Fruit fly (Drosophila melanogaster) whole organism, embryonic: ENCODE measurements around the gene Mtp.
A peak's percentile ranks its signal among the peaks of the same experiment; 100 is the strongest.

Source experiments
- Aef1 ChIP-seq: fragments of 200-800 bp; sonication (Bioruptor generic); IDR thresholded peaks from 3 replicates; pipeline ENCODE4 v1.3.6; 2022; ENCODE audit warnings: missing biosample characterization, missing genetic modification characterization
- Atf3 ChIP-seq: fragments of 200-800 bp; sonication (Bioruptor generic); optimal IDR thresholded peaks from 3 replicates; lab custom pipeline; 2016; ENCODE audit warnings: missing biosample characterization, missing genetic modification characterization
- B-H2 ChIP-seq: fragments of 200-800 bp; sonication (Bioruptor generic); optimal IDR thresholded peaks from 2 replicates; lab custom pipeline; 2018; ENCODE audit warnings: missing biosample characterization, mild to moderate bottlenecking, missing genetic modification characterization
- BEAF-32 ChIP-seq: fragments of 200-800 bp; sonication (Bioruptor generic); optimal IDR thresholded peaks from 3 replicates; lab custom pipeline; 2017; ENCODE audit warnings: missing biosample characterization, missing genetic modification characterization, mild to moderate bottlenecking, moderate library complexity, missing genetic modification reagents
- CG10543 ChIP-seq: fragments of 200-800 bp; sonication (Bioruptor generic); optimal IDR thresholded peaks from 3 replicates; lab custom pipeline; 2017; ENCODE audit warnings: missing biosample characterization, mild to moderate bottlenecking, missing genetic modification characterization, moderate library complexity
- CG11247 ChIP-seq: fragments of 200-800 bp; sonication (Bioruptor generic); IDR thresholded peaks from 2 replicates; pipeline ENCODE4 v1.3.6; 2022; ENCODE audit warnings: missing biosample characterization, missing genetic modification characterization
- CG11560 ChIP-seq: fragments of 200-800 bp; sonication (Bioruptor generic); IDR thresholded peaks from 3 replicates; pipeline ENCODE4 v1.3.6; 2022; ENCODE audit warnings: missing biosample characterization, missing genetic modification characterization
- CG12219 ChIP-seq: fragments of 200-800 bp; sonication (Bioruptor generic); optimal IDR thresholded peaks from 3 replicates; lab custom pipeline; 2018; ENCODE audit warnings: missing biosample characterization, mild to moderate bottlenecking, missing genetic modification characterization
- CG13424 ChIP-seq: fragments of 200-800 bp; sonication (Bioruptor generic); optimal IDR thresholded peaks from 2 replicates; lab custom pipeline; 2019; ENCODE audit warnings: missing biosample characterization, mild to moderate bottlenecking, missing genetic modification characterization, moderate library complexity
- CG14050 ChIP-seq: fragments of 200-800 bp; sonication (Bioruptor generic); IDR thresholded peaks from 3 replicates; pipeline ENCODE4 v1.3.6; 2022; ENCODE audit warnings: missing biosample characterization, missing genetic modification characterization
- CG15073 ChIP-seq: fragments of 200-800 bp; sonication (Bioruptor generic); optimal IDR thresholded peaks from 2 replicates; lab custom pipeline; 2016; ENCODE audit warnings: missing biosample characterization, missing genetic modification characterization
- CG17359 ChIP-seq: fragments of 200-800 bp; sonication (Bioruptor generic); optimal IDR thresholded peaks from 3 replicates; lab custom pipeline; 2018; ENCODE audit warnings: missing biosample characterization, mild to moderate bottlenecking, missing genetic modification characterization, moderate library complexity
- CG18619 ChIP-seq: fragments of 200-800 bp; sonication (Bioruptor generic); optimal IDR thresholded peaks from 3 replicates; lab custom pipeline; 2017; ENCODE audit warnings: missing biosample characterization, mild to moderate bottlenecking, missing genetic modification characterization
- CG2116 ChIP-seq: fragments of 200-800 bp; sonication (Bioruptor generic); optimal IDR thresholded peaks from 3 replicates; lab custom pipeline; 2018; ENCODE audit warnings: missing biosample characterization, mild to moderate bottlenecking, missing genetic modification characterization
- CG2202 ChIP-seq: fragments of 200-800 bp; sonication (Bioruptor generic); optimal IDR thresholded peaks from 2 replicates; lab custom pipeline; 2018; ENCODE audit warnings: missing biosample characterization, mild to moderate bottlenecking, missing genetic modification characterization
- CG30431 ChIP-seq: fragments of 200-800 bp; sonication (Bioruptor generic); optimal IDR thresholded peaks from 2 replicates; lab custom pipeline; 2017; ENCODE audit warnings: missing biosample characterization, missing genetic modification characterization
- CG31365 ChIP-seq: fragments of 200-800 bp; sonication (Bioruptor generic); optimal IDR thresholded peaks from 2 replicates; lab custom pipeline; 2018; ENCODE audit warnings: missing biosample characterization, mild to moderate bottlenecking, missing genetic modification characterization
- CG34224 ChIP-seq: fragments of 200-800 bp; sonication (Bioruptor generic); IDR thresholded peaks from 3 replicates; pipeline ENCODE4 v1.3.6; 2022; ENCODE audit warnings: missing biosample characterization, missing genetic modification characterization; ENCODE audit not compliant: partially characterized antibody
- CG34376 ChIP-seq: fragments of 200-800 bp; sonication (Bioruptor generic); optimal IDR thresholded peaks from 2 replicates; lab custom pipeline; 2018; ENCODE audit warnings: missing biosample characterization, mild to moderate bottlenecking, missing genetic modification characterization
- CG4404 ChIP-seq: fragments of 200-800 bp; sonication (Bioruptor generic); IDR thresholded peaks from 2 replicates; pipeline ENCODE4 v1.3.6; 2022; ENCODE audit warnings: missing biosample characterization, missing genetic modification characterization
- CG5180 ChIP-seq: fragments of 200-800 bp; sonication (Bioruptor generic); optimal IDR thresholded peaks from 3 replicates; lab custom pipeline; 2017; ENCODE audit warnings: missing biosample characterization, missing genetic modification characterization, mild to moderate bottlenecking, moderate library complexity, missing genetic modification reagents
- CG9932 ChIP-seq: fragments of 200-800 bp; sonication (Bioruptor generic); IDR thresholded peaks from 2 replicates; pipeline ENCODE4 v1.3.6; 2022; ENCODE audit warnings: missing biosample characterization, missing genetic modification characterization
- Dfd ChIP-seq, 2 experiments: fragments of >200 bp; optimal IDR thresholded peaks; 2 replicates each; lab custom pipeline; 2017; ENCODE audit warnings: missing biosample characterization in 2 of 2, missing genetic modification characterization in 2 of 2
- Dll ChIP-seq: fragments of 200-800 bp; sonication (Bioruptor generic); IDR thresholded peaks from 4 replicates; pipeline ENCODE4 v1.3.6; 2022; ENCODE audit warnings: missing biosample characterization, missing genetic modification characterization; ENCODE audit not compliant: partially characterized antibody
- Fer1 ChIP-seq: fragments of 200-800 bp; sonication (Bioruptor generic); optimal IDR thresholded peaks from 2 replicates; lab custom pipeline; 2017; ENCODE audit warnings: missing biosample characterization, mild to moderate bottlenecking, missing genetic modification characterization
- Fer2 ChIP-seq: fragments of 200-800 bp; sonication (Bioruptor generic); optimal IDR thresholded peaks from 2 replicates; lab custom pipeline; 2018; ENCODE audit warnings: missing biosample characterization, mild to moderate bottlenecking, missing genetic modification characterization, moderate library complexity
- HmgZ ChIP-seq: fragments of 200-800 bp; sonication (Bioruptor generic); optimal IDR thresholded peaks from 2 replicates; lab custom pipeline; 2018; ENCODE audit warnings: missing biosample characterization, mild to moderate bottlenecking, missing genetic modification characterization
- Lpt ChIP-seq: fragments of >200 bp; optimal IDR thresholded peaks from 2 replicates; lab custom pipeline; 2018; ENCODE audit warnings: missing biosample characterization, missing genetic modification characterization
- Nf-YA ChIP-seq: fragments of 200-800 bp; sonication (Bioruptor generic); IDR thresholded peaks from 2 replicates; pipeline ENCODE4 v1.3.6; 2022; ENCODE audit warnings: missing biosample characterization, missing genetic modification characterization
- Nf-YB ChIP-seq: fragments of 200-800 bp; sonication (Bioruptor generic); optimal IDR thresholded peaks from 3 replicates; lab custom pipeline; 2019; ENCODE audit warnings: missing biosample characterization, mild to moderate bottlenecking, missing genetic modification characterization, moderate library complexity
- Nf-YC ChIP-seq: fragments of 200-800 bp; optimal IDR thresholded peaks from 3 replicates; lab custom pipeline; 2019; ENCODE audit warnings: missing biosample characterization, mild to moderate bottlenecking, missing genetic modification characterization, moderate library complexity
- Oaz ChIP-seq: fragments of 200-800 bp; sonication (Bioruptor generic); IDR thresholded peaks from 2 replicates; pipeline ENCODE4 v1.3.6; 2022; ENCODE audit warnings: missing biosample characterization, missing genetic modification characterization
- Opbp ChIP-seq: fragments of 200-800 bp; sonication (Bioruptor generic); IDR thresholded peaks from 3 replicates; pipeline ENCODE4 v1.3.6; 2022; ENCODE audit warnings: missing biosample characterization, missing genetic modification characterization; ENCODE audit not compliant: partially characterized antibody
- abd-A ChIP-seq: fragments of 200-800 bp; sonication (Bioruptor generic); optimal IDR thresholded peaks from 3 replicates; lab custom pipeline; 2019; ENCODE audit warnings: missing biosample characterization, mild to moderate bottlenecking, missing genetic modification characterization, moderate library complexity
- ash1 ChIP-seq: fragments of 200-800 bp; sonication (Bioruptor generic); optimal IDR thresholded peaks from 2 replicates; lab custom pipeline; 2018; ENCODE audit warnings: missing biosample characterization, mild to moderate bottlenecking, missing genetic modification characterization
- dysf ChIP-seq: fragments of 200-800 bp; sonication (Bioruptor generic); IDR thresholded peaks from 3 replicates; pipeline ENCODE4 v1.3.6; 2022; ENCODE audit warnings: missing biosample characterization, missing genetic modification characterization
- gsb-n ChIP-seq: fragments of 200-800 bp; sonication (Bioruptor generic); optimal IDR thresholded peaks from 3 replicates; lab custom pipeline; 2018; ENCODE audit warnings: missing biosample characterization, mild to moderate bottlenecking, missing genetic modification characterization
- jigr1 ChIP-seq: fragments of 200-800 bp; sonication (Bioruptor generic); IDR thresholded peaks from 3 replicates; pipeline ENCODE4 v1.3.6; 2022; ENCODE audit warnings: missing biosample characterization, missing genetic modification characterization
- lab ChIP-seq: fragments of 200-800 bp; sonication (Bioruptor generic); optimal IDR thresholded peaks from 3 replicates; lab custom pipeline; 2017; ENCODE audit warnings: missing biosample characterization, missing genetic modification characterization, mild to moderate bottlenecking, moderate library complexity, missing genetic modification reagents
- lbe ChIP-seq: fragments of 200-800 bp; sonication (Bioruptor generic); optimal IDR thresholded peaks from 2 replicates; lab custom pipeline; 2016; ENCODE audit warnings: missing biosample characterization, mild to moderate bottlenecking, missing genetic modification characterization
- luna ChIP-seq: fragments of 200-800 bp; sonication (Bioruptor generic); optimal IDR thresholded peaks from 2 replicates; lab custom pipeline; 2016; ENCODE audit warnings: missing biosample characterization, missing genetic modification characterization
- oc ChIP-seq: fragments of 200-800 bp; sonication (Bioruptor generic); optimal IDR thresholded peaks from 2 replicates; lab custom pipeline; 2018; ENCODE audit warnings: missing biosample characterization, mild to moderate bottlenecking, missing genetic modification characterization, moderate library complexity
- pb ChIP-seq: fragments of 200-800 bp; sonication (Bioruptor generic); optimal IDR thresholded peaks from 3 replicates; lab custom pipeline; 2016; ENCODE audit warnings: missing biosample characterization, missing genetic modification characterization
- pzg ChIP-seq: fragments of 200-800 bp; sonication (Bioruptor generic); optimal IDR thresholded peaks from 3 replicates; lab custom pipeline; 2018; ENCODE audit warnings: missing biosample characterization, mild to moderate bottlenecking, missing genetic modification characterization, moderate library complexity
- ro ChIP-seq: fragments of 200-800 bp; sonication (Bioruptor generic); IDR thresholded peaks from 2 replicates; pipeline ENCODE4 v1.3.6; 2022; ENCODE audit warnings: missing biosample characterization, missing genetic modification characterization
- sqz ChIP-seq: fragments of 200-800 bp; sonication (Bioruptor generic); optimal IDR thresholded peaks from 3 replicates; lab custom pipeline; 2018; ENCODE audit warnings: missing biosample characterization, mild to moderate bottlenecking, missing genetic modification characterization
- sug ChIP-seq: fragments of 200-800 bp; optimal IDR thresholded peaks from 2 replicates; lab custom pipeline; 2019; ENCODE audit warnings: missing biosample characterization, mild to moderate bottlenecking, missing genetic modification characterization, moderate library complexity
- tio ChIP-seq: fragments of 200-800 bp; sonication (Bioruptor generic); optimal IDR thresholded peaks from 2 replicates; lab custom pipeline; 2017; ENCODE audit warnings: missing biosample characterization, missing genetic modification characterization, inconsistent platforms
- tx ChIP-seq: fragments of 200-800 bp; sonication (Bioruptor generic); optimal IDR thresholded peaks from 2 replicates; lab custom pipeline; 2016; ENCODE audit warnings: missing biosample characterization, missing genetic modification characterization
- wdn ChIP-seq: fragments of 200-800 bp; sonication (Bioruptor generic); IDR thresholded peaks from 2 replicates; pipeline ENCODE4 v1.3.6; 2022; ENCODE audit warnings: missing biosample characterization, missing genetic modification characterization
- wor ChIP-seq: fragments of 200-800 bp; sonication (Bioruptor generic); IDR thresholded peaks from 2 replicates; pipeline ENCODE4 v1.3.6; 2022; ENCODE audit warnings: missing biosample characterization, missing genetic modification characterization
- z ChIP-seq: fragments of 200-800 bp; sonication (Bioruptor generic); IDR thresholded peaks from 3 replicates; pipeline ENCODE4 v1.3.6; 2022; ENCODE audit warnings: missing biosample characterization, missing genetic modification characterization

Mtp gene

dm6 chr2L:20911374-20911773 lies 11.3 kb downstream of the Mtp start (continued):
- TF ChIP-seq Dfd (GFP tag; optimal IDR thresholded peaks at IDR 0.05; lab: Kevin White, UChicago) (no peak), oc (no peak), ro (GFP tag; lab: Robert Waterston, UW) (no peak), jigr1 (GFP tag; lab: Robert Waterston, UW) (no peak), z (GFP tag; lab: Robert Waterston, UW) (no peak), CG11247 (GFP tag; lab: Robert Waterston, UW) (no peak), BEAF-32 (GFP tag; lab: Kevin White, UChicago) (no peak), dysf (GFP tag; lab: Robert Waterston, UW) (no peak), Oaz (GFP tag; lab: Robert Waterston, UW) (no peak), gsb-n (tag; lab: Kevin White, UChicago) (no peak), CG30431 (GFP tag; lab: Kevin White, UChicago) (no peak), CG34224 (GFP tag; lab: Robert Waterston, UW) (no peak), Aef1 (no peak), CG10543 (GFP tag; lab: Kevin White, UChicago) (peak; percentile 54), CG2202 (no peak), wor (no peak), B-H2 (GFP tag; lab: Kevin White, UChicago) (peak; percentile 42), Nf-YA (GFP tag; lab: Robert Waterston, UW) (peak; percentile 33; the same call in 1 of the 2 replicates), luna (GFP tag; lab: Kevin White, UChicago) (no peak), Opbp (GFP tag; lab: Robert Waterston, UW) (no peak), CG15073 (GFP tag; lab: Kevin White, UChicago) (no peak), Nf-YB (GFP tag; lab: Kevin White, UChicago) (no peak), CG14050 (no peak), Atf3 (GFP tag; lab: Kevin White, UChicago) (no peak), Nf-YC (tag; lab: Kevin White, UChicago) (no peak), CG34376 (GFP tag; lab: Kevin White, UChicago) (no peak), CG11560 (no peak), CG9932 (GFP tag; lab: Robert Waterston, UW) (0 out of 2 replicates have a peak, but pooled peaks have one; percentile 18), Lpt (GFP tag; lab: Kevin White, UChicago) (no peak), Fer1 (GFP tag; lab: Kevin White, UChicago) (peak; percentile 55), Dll (GFP tag; lab: Robert Waterston, UW) (no peak), ash1 (GFP tag; lab: Kevin White, UChicago) (no peak), sug (tag; lab: Kevin White, UChicago) (peak; percentile 31), CG4404 (GFP tag; lab: Robert Waterston, UW) (no peak), CG13424 (tag; lab: Kevin White, UChicago) (peak; percentile 35), tio (peak; percentile 9), HmgZ (tag; lab: Kevin White, UChicago) (peak; percentile 37), CG18619 (GFP tag; lab: Kevin White, UChicago) (peak; percentile 30), CG5180 (GFP tag; lab: Kevin White, UChicago) (peak; percentile 64), CG31365 (tag; lab: Kevin White, UChicago) (peak; percentile 49), abd-A (tag; lab: Kevin White, UChicago) (no peak), wdn (GFP tag; lab: Robert Waterston, UW) (no peak), pb (GFP tag; lab: Kevin White, UChicago) (no peak), lbe (GFP tag; lab: Kevin White, UChicago) (no peak), CG17359 (tag; lab: Kevin White, UChicago) (peak; percentile 47), CG12219 (GFP tag; lab: Kevin White, UChicago) (peak; percentile 3), lab (peak; percentile 78), tx (GFP tag; lab: Kevin White, UChicago) (no peak), CG2116 (no peak), Fer2 (no peak), pzg (no peak), sqz (GFP tag; lab: Kevin White, UChicago) (no peak)
